Fruit fly (Drosophila melanogaster): ENCODE results near the gene CG1792.

CG1792 gene

DNA sequence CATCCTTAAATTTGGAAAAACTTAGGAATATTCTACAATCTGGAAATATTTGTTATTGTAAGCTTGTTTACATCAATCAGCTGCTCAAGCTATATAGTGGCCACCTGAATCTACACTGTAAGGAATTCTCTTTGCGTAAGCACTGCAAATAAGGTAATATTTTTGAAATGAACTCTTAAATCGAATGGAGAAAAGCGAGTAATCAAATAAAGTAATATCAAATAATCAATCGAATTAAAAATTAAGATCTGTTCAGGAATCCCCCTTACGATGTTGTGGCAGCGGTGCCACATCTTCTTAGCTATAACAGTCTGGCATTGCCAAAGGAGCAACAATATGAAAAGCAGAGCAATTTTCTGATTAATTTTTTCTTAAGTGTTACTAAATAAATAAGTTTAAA, at the start of gene CG1792, which contains the start of gene Mnat9 (continued):
- TF ChIP-seq CG34422 (GFP tag; IDR thresholded peaks at IDR 0.05) (peak; percentile 100), CG12155 (GFP tag; optimal IDR thresholded peaks at IDR 0.05) (peak; percentile 98), tup (GFP tag; optimal IDR thresholded peaks at IDR 0.05) (peak; percentile 99), CG8290 (GFP tag; optimal IDR thresholded peaks at IDR 0.05) (peak; percentile 95), CG8290 (tag; optimal IDR thresholded peaks at IDR 0.05) (peak; percentile 83 to 100), CG18011 (GFP tag; optimal IDR thresholded peaks at IDR 0.05) (peak; percentile 90), CG34224 (GFP tag; IDR thresholded peaks at IDR 0.05; ENCODE audit: partially characterized antibody) (peak; percentile 58), Atf6 (GFP tag; IDR thresholded peaks at IDR 0.05) (peak; percentile 99), Hr78 (GFP tag; optimal IDR thresholded peaks at IDR 0.05) (peak in 1 of 2 experiments; percentile 82), CG7839 (tag; optimal IDR thresholded peaks at IDR 0.05) (peak; percentile 98), MBD-R2 (GFP tag; IDR thresholded peaks at IDR 0.05) (peak; percentile 100), CG10959 (GFP tag; IDR thresholded peaks at IDR 0.05) (peak; percentile 97), CG5245 (GFP tag; optimal IDR thresholded peaks at IDR 0.05) (peak; percentile 98), ems (GFP tag; optimal IDR thresholded peaks at IDR 0.05) (peak; percentile 96), gcm (GFP tag; optimal IDR thresholded peaks at IDR 0.05) (peak; percentile 96), ash1 (GFP tag; optimal IDR thresholded peaks at IDR 0.05) (peak; percentile 97), repo (GFP tag; optimal IDR thresholded peaks at IDR 0.05) (peak; percentile 98), org-1 (GFP tag; optimal IDR thresholded peaks at IDR 0.05) (peak; percentile 93), tap (tag; optimal IDR thresholded peaks at IDR 0.05) (peak; percentile 98), CG17912 (GFP tag; optimal IDR thresholded peaks at IDR 0.05) (peak; percentile 95), Opbp (GFP tag; IDR thresholded peaks at IDR 0.05; ENCODE audit: partially characterized antibody) (peak; percentile 47; the same call in 1 of the 3 replicates), phol (tag; optimal IDR thresholded peaks at IDR 0.05) (peak; percentile 98), CG43689 (GFP tag; IDR thresholded peaks at IDR 0.05) (peak; percentile 99), ind (GFP tag; optimal IDR thresholded peaks at IDR 0.05) (peak; percentile 99), CG12391 (tag; optimal IDR thresholded peaks at IDR 0.05) (peak; percentile 99), dmrt99B (tag; optimal IDR thresholded peaks at IDR 0.05) (peak; percentile 98), sd (tag; optimal IDR thresholded peaks at IDR 0.05) (peak; percentile 92), cas (GFP tag; IDR thresholded peaks at IDR 0.05) (peak; percentile 98), CG8765 (GFP tag; IDR thresholded peaks at IDR 0.05) (peak; percentile 98), CG9727 (GFP tag; optimal IDR thresholded peaks at IDR 0.05) (peak; percentile 98), chn (GFP tag; optimal IDR thresholded peaks at IDR 0.05) (peak; percentile 99), zfh2 (GFP tag; optimal IDR thresholded peaks at IDR 0.05) (peak; percentile 99), ac (GFP tag; optimal IDR thresholded peaks at IDR 0.05) (peak; percentile 78), zfh1 (GFP tag; IDR thresholded peaks at IDR 0.05) (peak; percentile 99), BtbVII (GFP tag; optimal IDR thresholded peaks at IDR 0.05) (peak; percentile 96), ttk (GFP tag; IDR thresholded peaks at IDR 0.05) (peak; percentile 99), CG14667 (GFP tag; IDR thresholded peaks at IDR 0.05) (peak; percentile 99), CG7928 (GFP tag; optimal IDR thresholded peaks at IDR 0.05) (peak; percentile 80), CG12744 (GFP tag; optimal IDR thresholded peaks at IDR 0.05) (peak; percentile 98), emc (GFP tag; optimal IDR thresholded peaks at IDR 0.05) (peak; percentile 98), HmgZ (tag; optimal IDR thresholded peaks at IDR 0.05) (peak; percentile 99), CG14710 (tag; optimal IDR thresholded peaks at IDR 0.05) (peak; percentile 97), kay (GFP tag; optimal IDR thresholded peaks at IDR 0.05) (peak; percentile 97), CG17802 (tag; optimal IDR thresholded peaks at IDR 0.05) (peak; percentile 94), nmo (GFP tag; optimal IDR thresholded peaks at IDR 0.05) (peak; percentile 99), CG18764 (GFP tag; optimal IDR thresholded peaks at IDR 0.05) (peak; percentile 98), CG10654 (GFP tag; optimal IDR thresholded peaks at IDR 0.05) (peak; percentile 99), CG8478 (optimal IDR thresholded peaks at IDR 0.05) (no peak), CG10366 (GFP tag; IDR thresholded peaks at IDR 0.05) (peak; percentile 100), gsb (GFP tag; IDR thresholded peaks at IDR 0.05) (peak; percentile 98), Elba2 (GFP tag; optimal IDR thresholded peaks at IDR 0.05) (peak; percentile 82), Mrtf (GFP tag; IDR thresholded peaks at IDR 0.05) (peak; percentile 99)

Measured in whole organism, embryonic.